Fruit fly (Drosophila melanogaster): ENCODE data around the gene fabp.

fabp gene

DNA sequence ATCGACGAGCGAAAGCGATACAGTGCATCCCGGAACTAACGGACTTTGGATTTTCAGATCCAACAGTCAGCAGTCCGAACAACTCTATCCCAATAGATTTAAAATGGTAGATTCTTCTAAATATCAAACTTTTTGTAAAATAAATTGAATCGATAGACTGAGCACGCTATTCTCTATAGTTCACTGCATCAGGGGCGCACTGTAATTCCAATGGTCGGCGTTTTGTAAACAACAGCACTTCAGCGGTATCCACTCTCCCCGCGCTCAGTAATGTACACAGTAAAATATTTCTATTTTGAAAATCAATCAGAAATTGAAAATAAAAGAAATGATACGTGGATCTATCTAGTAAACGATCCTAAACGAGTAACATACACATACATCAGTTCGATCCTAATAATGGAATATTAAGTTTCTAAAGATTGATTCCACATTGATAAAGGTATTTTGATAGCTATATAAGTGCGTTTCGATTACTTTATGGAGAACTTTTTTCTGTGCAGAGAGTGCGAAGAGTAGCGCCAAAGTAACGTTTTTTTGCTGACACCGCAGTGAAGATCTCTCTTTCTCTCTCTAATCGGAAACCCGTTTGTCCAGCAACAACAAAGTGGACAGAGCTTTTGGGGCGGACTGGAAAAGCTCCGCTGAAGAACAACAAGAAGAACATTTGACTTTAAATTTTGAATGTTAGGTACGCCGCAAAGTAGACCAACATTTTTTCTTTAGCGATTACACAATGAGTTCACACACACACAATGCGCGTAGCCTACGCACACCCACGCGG, 4.3 kb downstream of the fabp start (continued):
- TF ChIP-seq CG8359 (GFP tag; optimal IDR thresholded peaks at IDR 0.05; ENCODE audit: borderline replicate concordance) (peak; percentile 66), Mad (GFP tag; optimal IDR thresholded peaks at IDR 0.05) (peak; percentile 69), CG4282 (GFP tag; optimal IDR thresholded peaks at IDR 0.05) (peak; percentile 58), shn (GFP tag; optimal IDR thresholded peaks at IDR 0.05) (peak; percentile 79), CG7839 (tag; optimal IDR thresholded peaks at IDR 0.05) (peak; percentile 92), CG16813 (GFP tag; IDR thresholded peaks at IDR 0.05; ENCODE audit: partially characterized antibody) (no peak), wdn (GFP tag; IDR thresholded peaks at IDR 0.05) (peak; percentile 88), kni (GFP tag; optimal IDR thresholded peaks at IDR 0.05) (peak; percentile 59), CG5180 (GFP tag; optimal IDR thresholded peaks at IDR 0.05) (peak; percentile 82), Oli (tag; optimal IDR thresholded peaks at IDR 0.05) (peak; percentile 87), TFAM (GFP tag; optimal IDR thresholded peaks at IDR 0.05) (peak; percentile 66), psq (GFP tag; optimal IDR thresholded peaks at IDR 0.05) (peak; percentile 56), CG7271 (tag; optimal IDR thresholded peaks at IDR 0.05) (peak; percentile 30), CG3281 (GFP tag; optimal IDR thresholded peaks at IDR 0.05) (peak; percentile 94), CG6689 (GFP tag; IDR thresholded peaks at IDR 0.05) (peak; percentile 93), CG1529 (GFP tag; optimal IDR thresholded peaks at IDR 0.05) (peak; percentile 73), Fer2 (tag; optimal IDR thresholded peaks at IDR 0.05) (peak; percentile 87), klu (GFP tag; IDR thresholded peaks at IDR 0.05) (peak; percentile 89), zf30C (GFP tag; optimal IDR thresholded peaks at IDR 0.05) (no peak), croc (GFP tag; conservative IDR thresholded peaks at IDR 0.05) (peak; percentile 86), Taf1 (GFP tag; IDR thresholded peaks at IDR 0.05) (peak; percentile 91), Six4 (GFP tag; optimal IDR thresholded peaks at IDR 0.05) (peak; percentile 85), CG10209 (GFP tag; optimal IDR thresholded peaks at IDR 0.05) (peak; percentile 81), stwl (tag; optimal IDR thresholded peaks at IDR 0.05) (no peak), Dp (GFP tag; optimal IDR thresholded peaks at IDR 0.05) (no peak), Atf-2 (GFP tag; optimal IDR thresholded peaks at IDR 0.05) (peak; percentile 83), hbn (GFP tag; IDR thresholded peaks at IDR 0.05; ENCODE audit: partially characterized antibody) (no peak), Ssrp (tag; optimal IDR thresholded peaks at IDR 0.05) (peak; percentile 72), CG9609 (GFP tag; optimal IDR thresholded peaks at IDR 0.05) (peak; percentile 86), knrl (GFP tag; IDR thresholded peaks at IDR 0.05; ENCODE audit: partially characterized antibody) (no peak), cas (GFP tag; IDR thresholded peaks at IDR 0.05) (peak; percentile 85), MBD-R2 (GFP tag; IDR thresholded peaks at IDR 0.05) (peak; percentile 89), CG9876 (GFP tag; optimal IDR thresholded peaks at IDR 0.05) (peak; percentile 69), abd-A (tag; optimal IDR thresholded peaks at IDR 0.05) (peak; percentile 61), CG6654 (GFP tag; optimal IDR thresholded peaks at IDR 0.05) (peak; percentile 64), CG6854 (GFP tag; optimal IDR thresholded peaks at IDR 0.05) (peak; percentile 90), Xrp1 (GFP tag; IDR thresholded peaks at IDR 0.05) (peak; percentile 93), unpg (GFP tag; optimal IDR thresholded peaks at IDR 0.05) (peak; percentile 91), gro (GFP tag; optimal IDR thresholded peaks at IDR 0.05) (peak; percentile 86), Mes4 (GFP tag; optimal IDR thresholded peaks at IDR 0.05) (peak; percentile 64), CG3726 (GFP tag; IDR thresholded peaks at IDR 0.05) (peak; percentile 81; the same call in 2 of the 3 replicates), tx (GFP tag; optimal IDR thresholded peaks at IDR 0.05) (peak; percentile 85), sens (GFP tag) (peak; percentile 99), CG15514 (GFP tag; optimal IDR thresholded peaks at IDR 0.05) (peak; percentile 80), nau (GFP tag; optimal IDR thresholded peaks at IDR 0.05) (peak; percentile 91), gcm (GFP tag; optimal IDR thresholded peaks at IDR 0.05) (peak; percentile 78), CG17829 (tag; optimal IDR thresholded peaks at IDR 0.05) (peak; percentile 94), CG2712 (tag; optimal IDR thresholded peaks at IDR 0.05) (peak; percentile 95), bowl (GFP tag; IDR thresholded peaks at IDR 0.05) (peak; percentile 67)
